Worm (Caenorhabditis elegans) whole organism, L3 larva: ENCODE data around the gene lrx-1.

Experiments
- aly-2 ChIP-seq: fragments of 150-350 bp; optimal IDR thresholded peaks from 2 replicates; lab custom pipeline; 2014; ENCODE audit warnings: missing biosample characterization, missing genetic modification characterization
- ama-1 ChIP-seq: fragments of 150-350 bp; optimal IDR thresholded peaks from 2 replicates; lab custom pipeline; 2018
- egl-27 ChIP-seq: sonication (generic microtip); optimal IDR thresholded peaks from 4 replicates; lab custom pipeline; 2017; ENCODE audit warnings: missing biosample characterization, missing genetic modification reagents, missing genetic modification characterization
- elt-3 ChIP-seq, 3 experiments: fragments of 150-350 bp in 1 of 3; sonication (generic microtip) in 2 of 3; optimal IDR thresholded peaks; 2 replicates in 2 of 3; 4 replicates in 1 of 3; lab custom pipeline; 2014 to 2017; ENCODE audit warnings: missing biosample characterization in 3 of 3, missing genetic modification characterization in 3 of 3
- mml-1 ChIP-seq: fragments of 150-350 bp; sonication (generic microtip); optimal IDR thresholded peaks from 3 replicates; lab custom pipeline; 2014; ENCODE audit warnings: missing biosample characterization, missing genetic modification characterization
- nhr-11 ChIP-seq: fragments of 150-350 bp; optimal IDR thresholded peaks from 2 replicates; lab custom pipeline; 2014; ENCODE audit warnings: missing biosample characterization, missing genetic modification characterization
- nhr-12 ChIP-seq: fragments of 150-350 bp; optimal IDR thresholded peaks from 2 replicates; lab custom pipeline; 2014; ENCODE audit warnings: missing biosample characterization, missing genetic modification characterization
- nhr-25 ChIP-seq: sonication (generic microtip); optimal IDR thresholded peaks from 2 replicates; lab custom pipeline; 2017; ENCODE audit warnings: missing biosample characterization, missing genetic modification characterization
- pha-4 ChIP-seq: fragments of 150-350 bp; optimal IDR thresholded peaks from 2 replicates; lab custom pipeline; 2014; ENCODE audit warnings: missing biosample characterization, missing genetic modification reagents, missing genetic modification characterization
- pqm-1 ChIP-seq: fragments of 150-350 bp; optimal IDR thresholded peaks from 2 replicates; lab custom pipeline; 2017; ENCODE audit warnings: missing biosample characterization, missing genetic modification characterization, inconsistent platforms
- tbx-2 ChIP-seq: sonication (generic microtip); optimal IDR thresholded peaks from 2 replicates; lab custom pipeline; 2016; ENCODE audit warnings: mild to moderate bottlenecking, missing genetic modification characterization, missing compliant biosample characterization
- ztf-4 ChIP-seq: fragments of 150-350 bp; optimal IDR thresholded peaks from 2 replicates; lab custom pipeline; 2014; ENCODE audit warnings: missing biosample characterization, missing genetic modification characterization

DNA sequence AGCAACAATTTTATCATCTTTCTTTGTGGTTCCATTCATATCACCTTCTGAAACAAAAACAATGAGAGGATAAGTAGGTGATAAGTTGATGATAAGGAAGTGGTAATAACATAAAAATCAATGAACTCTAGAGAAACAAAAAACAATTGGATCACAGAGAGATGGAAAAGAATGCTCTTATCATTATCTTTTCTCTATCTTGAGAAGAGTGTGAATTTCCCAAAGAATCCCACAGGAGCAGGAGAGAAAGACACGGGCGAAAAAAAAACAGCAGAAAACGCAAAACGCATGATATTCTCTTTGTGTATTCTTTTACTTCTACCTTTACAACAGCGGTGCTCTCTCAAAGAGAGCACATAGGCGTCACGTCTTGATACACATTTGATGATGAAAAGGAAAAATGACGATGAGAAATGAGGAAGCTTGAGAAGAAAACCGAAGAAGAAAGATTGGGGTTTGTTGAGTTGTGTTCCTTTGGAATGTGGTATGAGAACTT, 16.9 kb downstream of the lrx-1 start, which contains the start of gene twk-24:
- no peak for TF ChIP-seq nhr-11 (tag; lab: Kevin White, UChicago)
- TF ChIP-seq pqm-1: no peak
- TF ChIP-seq elt-3 (tag; optimal IDR thresholded peaks at IDR 0.05; lab: Kevin White, UChicago): no peak
- no peak for TF ChIP-seq aly-2 (tag; lab: Kevin White, UChicago)
- no peak for TF ChIP-seq mml-1 (tag; lab: Kevin White, UChicago)
- TF ChIP-seq nhr-12 (tag; lab: Kevin White, UChicago): no peak
- TF ChIP-seq ama-1 (lab: Kevin White, UChicago): no peak
- no peak for TF ChIP-seq pha-4 (tag; lab: Kevin White, UChicago)
- TF ChIP-seq tbx-2: no peak
- no peak for TF ChIP-seq egl-27 (tag; lab: Kevin White, UChicago)
- no peak for TF ChIP-seq nhr-25 (tag; lab: Kevin White, UChicago)
- TF ChIP-seq ztf-4 (tag; lab: Kevin White, UChicago): no peak
